Fruit fly (Drosophila melanogaster): ENCODE measurements around the gene CG14397.

CG14397 gene

DNA sequence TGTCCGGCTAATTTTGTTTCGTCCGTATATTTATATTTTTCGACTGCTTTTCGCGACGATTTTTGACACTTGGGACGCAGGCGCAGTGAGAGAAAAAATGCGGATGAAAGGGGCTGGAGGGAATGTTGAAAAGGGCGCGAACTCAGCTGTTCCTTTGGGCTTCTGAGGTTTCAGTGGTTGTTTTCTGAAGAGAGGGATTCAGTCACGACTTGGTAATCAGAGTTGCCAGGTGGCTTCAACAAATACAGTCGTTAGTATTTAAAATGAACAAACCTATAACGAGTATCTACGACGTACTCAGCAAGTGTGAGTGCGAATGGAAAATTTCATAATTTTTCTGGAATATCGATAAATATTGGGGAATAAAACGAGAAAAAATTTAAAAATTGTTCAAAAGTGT is 19.6 kb upstream of the CG14397 start, which contains the start of gene CG9265:
Gene CG9265, minus strand, starts transcription at position 68 of the 400 bp plus-strand sequence.
- TF ChIP-seq HmgD (GFP tag; optimal IDR thresholded peaks at IDR 0.05) (no peak), Optix (GFP tag; IDR thresholded peaks at IDR 0.05) (no peak), tna (GFP tag; IDR thresholded peaks at IDR 0.05; ENCODE audit: partially characterized antibody) (no peak), CG8290 (GFP tag; optimal IDR thresholded peaks at IDR 0.05) (no peak), CG8290 (tag; optimal IDR thresholded peaks at IDR 0.05) (peak in 1 of 2 experiments; percentile 16), CG10431 (GFP tag; optimal IDR thresholded peaks at IDR 0.05) (no peak), stwl (tag; optimal IDR thresholded peaks at IDR 0.05) (no peak), aop (GFP tag; IDR thresholded peaks at IDR 0.05) (no peak), dpn (GFP tag; optimal IDR thresholded peaks at IDR 0.05) (no peak), CHES-1-like (GFP tag; optimal IDR thresholded peaks at IDR 0.05) (no peak), hbn (GFP tag; IDR thresholded peaks at IDR 0.05; ENCODE audit: partially characterized antibody) (no peak), chn (GFP tag; optimal IDR thresholded peaks at IDR 0.05) (no peak), gem (tag; optimal IDR thresholded peaks at IDR 0.05) (peak; percentile 4), D19A (tag; optimal IDR thresholded peaks at IDR 0.05) (no peak), hb (GFP tag; IDR thresholded peaks at IDR 0.05; ENCODE audit: partially characterized antibody) (no peak), CG12155 (GFP tag; optimal IDR thresholded peaks at IDR 0.05) (peak; percentile 10), grau (tag; optimal IDR thresholded peaks at IDR 0.05) (peak; percentile 68), mam (GFP tag; optimal IDR thresholded peaks at IDR 0.05) (peak; percentile 22), CG11085 (GFP tag; IDR thresholded peaks at IDR 0.05) (no peak), CG12769 (tag; optimal IDR thresholded peaks at IDR 0.05) (no peak), Six4 (GFP tag; optimal IDR thresholded peaks at IDR 0.05) (no peak), CG11695 (GFP tag; IDR thresholded peaks at IDR 0.05) (no peak), Myb (GFP tag; optimal IDR thresholded peaks at IDR 0.05) (peak; percentile 20), Jarid2 (GFP tag; optimal IDR thresholded peaks at IDR 0.05) (no peak), lilli (GFP tag; optimal IDR thresholded peaks at IDR 0.05) (peak; percentile 9), mld (GFP tag; IDR thresholded peaks at IDR 0.05; ENCODE audit: partially characterized antibody) (no peak), slbo (GFP tag; IDR thresholded peaks at IDR 0.05) (peak; percentile 62), CG6175 (GFP tag; IDR thresholded peaks at IDR 0.05) (no peak), CG15073 (GFP tag; optimal IDR thresholded peaks at IDR 0.05) (no peak), CG33213 (GFP tag; optimal IDR thresholded peaks at IDR 0.05) (no peak), Ravus (GFP tag; IDR thresholded peaks at IDR 0.05) (no peak), bcd (GFP tag; optimal IDR thresholded peaks at IDR 0.05) (no peak), CG3726 (GFP tag; IDR thresholded peaks at IDR 0.05) (no peak), Chrac-16 (GFP tag; optimal IDR thresholded peaks at IDR 0.05) (no peak), CG12071 (GFP tag; optimal IDR thresholded peaks at IDR 0.05) (no peak), CG30020 (tag; optimal IDR thresholded peaks at IDR 0.05) (no peak), chinmo (GFP tag; IDR thresholded peaks at IDR 0.05; ENCODE audit: partially characterized antibody) (no peak), CG31365 (tag; optimal IDR thresholded peaks at IDR 0.05) (no peak), so (GFP tag; IDR thresholded peaks at IDR 0.05) (no peak), unpg (GFP tag; optimal IDR thresholded peaks at IDR 0.05) (no peak), nerfin-2 (GFP tag; IDR thresholded peaks at IDR 0.05; ENCODE audit: partially characterized antibody) (no peak), Lpt (GFP tag; optimal IDR thresholded peaks at IDR 0.05) (no peak), lola (GFP tag; optimal IDR thresholded peaks at IDR 0.05) (no peak), CG1647 (GFP tag; optimal IDR thresholded peaks at IDR 0.05) (no peak), CG10147 (GFP tag; optimal IDR thresholded peaks at IDR 0.05) (no peak), lab (GFP tag; optimal IDR thresholded peaks at IDR 0.05) (no peak), CG12659 (GFP tag; optimal IDR thresholded peaks at IDR 0.05) (no peak), sima (GFP tag; optimal IDR thresholded peaks at IDR 0.05) (no peak), D (optimal IDR thresholded peaks at IDR 0.05) (no peak), D (GFP tag; optimal IDR thresholded peaks at IDR 0.05) (no peak), Ptx1 (GFP tag; IDR thresholded peaks at IDR 0.05) (no peak), pzg (GFP tag; optimal IDR thresholded peaks at IDR 0.05) (peak; percentile 21)

Data from whole organism, embryonic.